Fruit fly (Drosophila melanogaster): ENCODE measurements around the gene RanBP3.

The RanBP3 gene

DNA sequence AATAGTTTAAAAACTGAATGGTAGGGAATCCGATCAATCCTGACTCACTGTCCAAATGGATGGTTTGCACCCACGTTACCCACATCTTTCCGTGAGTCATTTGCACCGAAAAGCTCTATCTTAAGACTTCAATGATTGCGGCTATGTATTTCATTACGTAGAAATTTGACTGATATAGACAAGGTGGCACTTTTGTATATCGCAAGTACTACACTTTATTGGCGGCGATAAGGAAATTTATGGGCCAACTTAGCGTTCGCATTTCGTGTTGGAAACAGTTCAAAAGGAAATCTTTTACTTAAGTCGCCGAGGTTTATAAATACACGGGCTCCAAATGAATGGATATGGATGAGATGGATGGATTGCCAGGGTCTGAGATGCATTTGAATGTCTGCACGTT, 37.8 kb downstream of the RanBP3 start (continued):
- TF ChIP-seq crp (GFP tag; optimal IDR thresholded peaks at IDR 0.05) (no peak), trh (GFP tag; optimal IDR thresholded peaks at IDR 0.05) (no peak), exex (tag; optimal IDR thresholded peaks at IDR 0.05) (peak; percentile 77), btn (GFP tag; optimal IDR thresholded peaks at IDR 0.05) (no peak), Ets97D (GFP tag; optimal IDR thresholded peaks at IDR 0.05) (no peak), lmd (GFP tag; IDR thresholded peaks at IDR 0.05) (no peak), Dp (GFP tag; optimal IDR thresholded peaks at IDR 0.05) (no peak), Bgb (GFP tag; IDR thresholded peaks at IDR 0.05; ENCODE audit: partially characterized antibody) (no peak), CG8281 (tag; optimal IDR thresholded peaks at IDR 0.05) (no peak), CG14965 (GFP tag; optimal IDR thresholded peaks at IDR 0.05; ENCODE audit: borderline replicate concordance) (no peak), E2f1 (GFP tag; IDR thresholded peaks at IDR 0.05) (no peak), z (GFP tag; IDR thresholded peaks at IDR 0.05) (no peak), ftz-f1 (GFP tag; optimal IDR thresholded peaks at IDR 0.05) (no peak), grn (GFP tag; optimal IDR thresholded peaks at IDR 0.05) (no peak), HmgZ (tag; optimal IDR thresholded peaks at IDR 0.05) (no peak), Aef1 (GFP tag; IDR thresholded peaks at IDR 0.05) (no peak), lab (GFP tag; optimal IDR thresholded peaks at IDR 0.05) (peak; percentile 28), sug (tag; optimal IDR thresholded peaks at IDR 0.05) (peak; percentile 45), CG12391 (tag; optimal IDR thresholded peaks at IDR 0.05) (no peak), dm (GFP tag; optimal IDR thresholded peaks at IDR 0.05) (no peak), CG6791 (GFP tag; IDR thresholded peaks at IDR 0.05; ENCODE audit: partially characterized antibody) (no peak), CG17361 (GFP tag; IDR thresholded peaks at IDR 0.05) (no peak), Ravus (GFP tag; IDR thresholded peaks at IDR 0.05) (no peak), MTF-1 (GFP tag; optimal IDR thresholded peaks at IDR 0.05; ENCODE audit: borderline replicate concordance) (no peak)

- peak; percentile 34 for TF ChIP-seq CG18476 (GFP tag; optimal IDR thresholded peaks at IDR 0.05)
- no peak for TF ChIP-seq tap (tag; optimal IDR thresholded peaks at IDR 0.05)
- no peak for TF ChIP-seq tll (GFP tag; optimal IDR thresholded peaks at IDR 0.05)
- no peak for TF ChIP-seq Kr (GFP tag; optimal IDR thresholded peaks at IDR 0.05)
- TF ChIP-seq run (tag; optimal IDR thresholded peaks at IDR 0.05) = peak; percentile 1
- TF ChIP-seq CG2889 (GFP tag; IDR thresholded peaks at IDR 0.05) = peak; percentile 59; the same call in 1 of the 3 replicates
- peak; percentile 16 for TF ChIP-seq CG6813 (GFP tag; optimal IDR thresholded peaks at IDR 0.05)
- TF ChIP-seq CG32532 (GFP tag; IDR thresholded peaks at IDR 0.05) = no peak
- peak; percentile 75; the same call in 2 of the 3 replicates for TF ChIP-seq ken (GFP tag; IDR thresholded peaks at IDR 0.05)
- no peak for TF ChIP-seq Dll (GFP tag; IDR thresholded peaks at IDR 0.05; ENCODE audit: partially characterized antibody)
- TF ChIP-seq ac (GFP tag; optimal IDR thresholded peaks at IDR 0.05) = peak; percentile 58
- TF ChIP-seq Sox102F (GFP tag; optimal IDR thresholded peaks at IDR 0.05) = peak; percentile 84
- TF ChIP-seq E2f2 (GFP tag; IDR thresholded peaks at IDR 0.05) = peak; percentile 39; the same call in 1 of the 2 replicates
- TF ChIP-seq eve (GFP tag; optimal IDR thresholded peaks at IDR 0.05) = peak in 1 of 2 experiments; percentile 64
- TF ChIP-seq nau (GFP tag; optimal IDR thresholded peaks at IDR 0.05) = peak; percentile 82
- no peak for TF ChIP-seq D (optimal IDR thresholded peaks at IDR 0.05)
- TF ChIP-seq D (GFP tag; optimal IDR thresholded peaks at IDR 0.05) = peak; percentile 69
- TF ChIP-seq Lpt (GFP tag; optimal IDR thresholded peaks at IDR 0.05) = no peak
- TF ChIP-seq CG8944 (GFP tag; optimal IDR thresholded peaks at IDR 0.05) = peak; percentile 47
- TF ChIP-seq H15 (GFP tag; IDR thresholded peaks at IDR 0.05) = peak; percentile 26; the same call in 1 of the 3 replicates
- TF ChIP-seq ara (GFP tag; IDR thresholded peaks at IDR 0.05) = peak; percentile 75
- TF ChIP-seq Sox100B (GFP tag; optimal IDR thresholded peaks at IDR 0.05) = peak; percentile 57
- TF ChIP-seq Hmr (GFP tag; optimal IDR thresholded peaks at IDR 0.05) = peak; percentile 1
- TF ChIP-seq Rfx (GFP tag; IDR thresholded peaks at IDR 0.05) = peak; percentile 33; the same call in 1 of the 2 replicates
- peak; percentile 31 for TF ChIP-seq CG9609 (GFP tag; optimal IDR thresholded peaks at IDR 0.05)
- TF ChIP-seq ase (GFP tag; IDR thresholded peaks at IDR 0.05) = 0 out of 3 replicates have a peak, but pooled peaks have one; percentile 46
- peak; percentile 31 for TF ChIP-seq CG8924 (tag; optimal IDR thresholded peaks at IDR 0.05)
- peak; percentile 16 for TF ChIP-seq gcm2 (GFP tag; optimal IDR thresholded peaks at IDR 0.05)
Observed at dm6 chr3R:23713901-23714300, 38.7 kb downstream of the RanBP3 start.
